Fruit fly (Drosophila melanogaster): ENCODE measurements around the gene mbo.

The mbo gene

DNA sequence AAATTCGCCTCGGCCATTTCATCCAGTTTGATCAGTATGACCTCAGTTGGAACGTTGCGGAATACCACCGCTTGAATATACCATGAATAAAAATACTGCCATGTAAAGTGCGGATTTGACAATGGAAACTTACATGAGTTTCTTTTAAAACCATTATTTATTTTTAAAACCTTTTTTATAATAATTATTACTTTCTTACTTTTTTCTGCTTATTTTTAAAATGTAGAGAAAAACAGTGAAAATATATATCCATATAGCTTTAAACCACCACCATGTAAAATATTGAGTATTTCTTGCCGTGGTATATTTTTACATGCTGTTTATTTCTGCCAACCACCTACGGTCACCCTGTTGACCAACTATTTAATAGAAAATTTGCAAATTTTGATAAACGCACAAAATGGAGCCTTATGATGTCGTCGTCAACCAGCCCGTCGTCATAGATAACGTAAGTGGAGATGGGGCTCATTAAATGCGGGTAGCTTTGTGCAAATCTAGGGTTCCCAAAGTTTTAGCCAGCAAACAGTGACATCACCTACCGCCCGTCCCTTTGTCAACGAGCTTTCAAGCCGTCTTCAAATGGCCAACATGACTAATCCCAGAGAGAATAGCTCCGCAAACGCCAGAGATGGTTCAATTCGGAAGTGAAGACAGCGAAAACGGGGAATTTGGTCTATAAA, 12.7 kb upstream of the mbo start, which contains the start of gene Arp1 (continued):
- TF ChIP-seq sna (GFP tag; IDR thresholded peaks at IDR 0.05; ENCODE audit: partially characterized antibody) (no peak), CG15269 (tag; optimal IDR thresholded peaks at IDR 0.05) (no peak), cas (GFP tag; IDR thresholded peaks at IDR 0.05) (no peak), CG16813 (GFP tag; IDR thresholded peaks at IDR 0.05; ENCODE audit: partially characterized antibody) (no peak), CG14014 (GFP tag; IDR thresholded peaks at IDR 0.05) (no peak), CG15601 (tag; optimal IDR thresholded peaks at IDR 0.05) (peak; percentile 59), ems (GFP tag; optimal IDR thresholded peaks at IDR 0.05) (no peak), Atf3 (GFP tag; optimal IDR thresholded peaks at IDR 0.05) (peak; percentile 50), CG4854 (GFP tag; optimal IDR thresholded peaks at IDR 0.05) (no peak), fd96Cb (tag; optimal IDR thresholded peaks at IDR 0.05) (no peak), stwl (tag; optimal IDR thresholded peaks at IDR 0.05) (no peak), CG14710 (tag; optimal IDR thresholded peaks at IDR 0.05) (peak; percentile 54), amos (GFP tag; IDR thresholded peaks at IDR 0.05; ENCODE audit: partially characterized antibody) (peak; percentile 9; the same call in 1 of the 2 replicates), CG9876 (GFP tag; optimal IDR thresholded peaks at IDR 0.05) (no peak), CG17612 (GFP tag; IDR thresholded peaks at IDR 0.05) (no peak), az2 (GFP tag; optimal IDR thresholded peaks at IDR 0.05) (no peak), TFAM (GFP tag; optimal IDR thresholded peaks at IDR 0.05) (no peak), pita (GFP tag; optimal IDR thresholded peaks at IDR 0.05) (peak; percentile 52), gsb-n (tag; optimal IDR thresholded peaks at IDR 0.05) (peak; percentile 13), PHDP (tag; optimal IDR thresholded peaks at IDR 0.05) (no peak), Vsx1 (GFP tag; optimal IDR thresholded peaks at IDR 0.05) (no peak), otp (GFP tag; IDR thresholded peaks at IDR 0.05) (no peak), mld (GFP tag; IDR thresholded peaks at IDR 0.05; ENCODE audit: partially characterized antibody) (no peak), zen2 (GFP tag; IDR thresholded peaks at IDR 0.05; ENCODE audit: partially characterized antibody) (no peak), HLHmδ (GFP tag; optimal IDR thresholded peaks at IDR 0.05) (no peak), Pdp1 (GFP tag; optimal IDR thresholded peaks at IDR 0.05) (peak in 1 of 2 experiments; percentile 41), chm (GFP tag; IDR thresholded peaks at IDR 0.05) (no peak), Nf-YC (tag; optimal IDR thresholded peaks at IDR 0.05) (no peak)

DNA sequence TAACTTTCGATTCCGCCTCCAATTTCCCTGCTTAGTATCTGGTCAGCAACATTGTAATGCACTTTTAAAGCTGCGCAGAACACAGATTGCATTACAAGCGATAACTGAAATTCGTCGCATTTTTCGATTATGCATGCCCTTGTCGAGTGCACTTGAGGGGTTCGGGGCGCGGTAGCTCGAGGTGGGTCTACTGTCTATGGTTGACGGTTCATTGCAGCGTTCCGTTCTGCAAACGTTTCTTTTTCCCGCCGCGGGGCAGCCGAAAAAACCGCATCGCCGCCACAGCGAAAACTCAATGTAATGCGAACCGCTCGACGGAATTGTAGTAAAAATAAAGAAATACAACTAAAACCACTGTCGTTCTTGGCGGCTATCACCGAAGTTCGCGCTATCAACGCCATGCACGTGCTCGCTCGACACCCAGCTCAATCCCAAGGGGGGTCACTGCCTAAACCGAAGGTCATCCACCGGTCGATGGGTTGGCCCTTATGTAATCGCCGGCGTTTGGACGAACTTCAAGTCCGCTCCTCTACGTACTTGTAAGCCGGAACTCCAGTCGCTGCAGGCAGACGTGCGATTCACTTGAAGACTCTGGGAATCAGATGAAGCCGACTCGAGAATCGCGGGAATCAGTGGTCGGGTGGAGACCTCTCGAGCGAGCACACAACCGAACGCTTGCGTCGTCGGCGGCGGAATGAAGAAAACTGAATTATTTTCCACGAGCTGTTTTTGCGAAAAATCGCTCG, 10.0 kb upstream of the mbo start, which contains the start of gene kar:
TSS of gene kar (minus strand) at position 696 of the 746 bp plus-strand sequence.
- TF ChIP-seq Pdp1 (GFP tag; optimal IDR thresholded peaks at IDR 0.05) (peak in 1 of 2 experiments; percentile 70), CG32532 (GFP tag; IDR thresholded peaks at IDR 0.05) (no peak), CG14965 (GFP tag; optimal IDR thresholded peaks at IDR 0.05; ENCODE audit: borderline replicate concordance) (no peak), Med (GFP tag) (peak; percentile 28), CG14860 (GFP tag; IDR thresholded peaks at IDR 0.05; ENCODE audit: partially characterized antibody) (no peak), shn (GFP tag; optimal IDR thresholded peaks at IDR 0.05) (no peak), sug (tag; optimal IDR thresholded peaks at IDR 0.05) (peak; percentile 14), sd (tag; optimal IDR thresholded peaks at IDR 0.05) (no peak), Nf-YB (GFP tag; optimal IDR thresholded peaks at IDR 0.05) (no peak), stwl (tag; optimal IDR thresholded peaks at IDR 0.05) (no peak), zf30C (GFP tag; optimal IDR thresholded peaks at IDR 0.05) (no peak), CG4424 (GFP tag; optimal IDR thresholded peaks at IDR 0.05) (no peak), CG11504 (tag; optimal IDR thresholded peaks at IDR 0.05) (no peak), CG2678 (tag; optimal IDR thresholded peaks at IDR 0.05) (no peak), pfk (GFP tag; optimal IDR thresholded peaks at IDR 0.05) (no peak), sima (GFP tag; optimal IDR thresholded peaks at IDR 0.05) (no peak), chinmo (GFP tag; IDR thresholded peaks at IDR 0.05; ENCODE audit: partially characterized antibody) (0 out of 4 replicates have a peak, but pooled peaks have one; percentile 31), cwo (GFP tag; optimal IDR thresholded peaks at IDR 0.05) (peak; percentile 53)
